Worm (Caenorhabditis elegans) whole organism, late embryonic: ENCODE measurements around the gene T13A10.2.

ENCODE experiments used
- fax-1 ChIP-seq: sonication (generic microtip); optimal IDR thresholded peaks from 2 replicates; lab custom pipeline; 2016; ENCODE audit warnings: missing genotype, missing genetic modification characterization, missing compliant biosample characterization
- tbx-2 ChIP-seq: sonication (generic microtip); optimal IDR thresholded peaks from 2 replicates; lab custom pipeline; 2016; ENCODE audit warnings: missing genetic modification characterization, missing compliant biosample characterization

ce11 chrIV:6230560-6231073 is 22.5 kb upstream of the T13A10.2 start, which contains the start of gene F58F9.4:
- TF ChIP-seq tbx-2 (tag; lab: Kevin White, UChicago) (no peak), fax-1 (tag; lab: Kevin White, UChicago) (no peak)
